Fruit fly (Drosophila melanogaster): ENCODE measurements around the gene Ucp4A.

Ucp4A gene

dm6 chrX:17844623-17845022 lies at the start of gene Ucp4A, which contains the start of gene CG8142:
TSS of gene Ucp4A (plus strand) at chrX:17844949.
TSS of gene CG8142 (minus strand) at chrX:17844704.
- no peak for TF ChIP-seq psq (optimal IDR thresholded peaks at IDR 0.05)
- no peak for TF ChIP-seq EcR (GFP tag; optimal IDR thresholded peaks at IDR 0.05)
- no peak for TF ChIP-seq pan (optimal IDR thresholded peaks at IDR 0.05)
- no peak for TF ChIP-seq CG8478 (optimal IDR thresholded peaks at IDR 0.05)
- no peak for TF ChIP-seq Dll (optimal IDR thresholded peaks at IDR 0.05)
- TF ChIP-seq usp (GFP tag; optimal IDR thresholded peaks at IDR 0.05), result no peak

dm6 chrX:17799070-17799802 lies 45.5 kb upstream of the Ucp4A start:
- TF ChIP-seq usp (GFP tag; optimal IDR thresholded peaks at IDR 0.05) (no peak), EcR (GFP tag; optimal IDR thresholded peaks at IDR 0.05) (no peak), psq (optimal IDR thresholded peaks at IDR 0.05) (no peak), pan (optimal IDR thresholded peaks at IDR 0.05) (no peak), Dll (optimal IDR thresholded peaks at IDR 0.05) (no peak), CG8478 (optimal IDR thresholded peaks at IDR 0.05) (no peak)

- TF ChIP-seq usp (GFP tag; optimal IDR thresholded peaks at IDR 0.05), result no peak
- no peak for TF ChIP-seq EcR (GFP tag; optimal IDR thresholded peaks at IDR 0.05)
- no peak for TF ChIP-seq Dll (optimal IDR thresholded peaks at IDR 0.05)
- no peak for TF ChIP-seq psq (optimal IDR thresholded peaks at IDR 0.05)
- TF ChIP-seq pan (optimal IDR thresholded peaks at IDR 0.05), result no peak
- TF ChIP-seq CG8478 (optimal IDR thresholded peaks at IDR 0.05), result no peak
These were observed 45.0 kb upstream of the Ucp4A start for dm6 chrX:17799803-17800151.

- TF ChIP-seq EcR (GFP tag; optimal IDR thresholded peaks at IDR 0.05) (no peak), psq (optimal IDR thresholded peaks at IDR 0.05) (no peak), Dll (optimal IDR thresholded peaks at IDR 0.05) (no peak)
These were observed 42.2 kb upstream of the Ucp4A start for dm6 chrX:17802353-17803121.

- TF ChIP-seq pan (optimal IDR thresholded peaks at IDR 0.05), result no peak
- TF ChIP-seq Dll (optimal IDR thresholded peaks at IDR 0.05), result no peak
- no peak for TF ChIP-seq psq (optimal IDR thresholded peaks at IDR 0.05)
- no peak for TF ChIP-seq EcR (GFP tag; optimal IDR thresholded peaks at IDR 0.05)
- TF ChIP-seq usp (GFP tag; optimal IDR thresholded peaks at IDR 0.05), result no peak
- TF ChIP-seq CG8478 (optimal IDR thresholded peaks at IDR 0.05), result no peak
These were observed 40.7 kb upstream of the Ucp4A start for dm6 chrX:17804048-17804447.

dm6 chrX:17806335-17806734 lies 38.4 kb upstream of the Ucp4A start:
- TF ChIP-seq CG8478 (optimal IDR thresholded peaks at IDR 0.05) (no peak), usp (GFP tag; optimal IDR thresholded peaks at IDR 0.05) (no peak), EcR (GFP tag; optimal IDR thresholded peaks at IDR 0.05) (no peak), psq (optimal IDR thresholded peaks at IDR 0.05) (no peak)

- TF ChIP-seq Dll (optimal IDR thresholded peaks at IDR 0.05) (no peak), EcR (GFP tag; optimal IDR thresholded peaks at IDR 0.05) (no peak), psq (optimal IDR thresholded peaks at IDR 0.05) (no peak), usp (GFP tag; optimal IDR thresholded peaks at IDR 0.05) (no peak), CG8478 (optimal IDR thresholded peaks at IDR 0.05) (no peak), pan (optimal IDR thresholded peaks at IDR 0.05) (no peak)
These were observed 37.8 kb upstream of the Ucp4A start for dm6 chrX:17806973-17807372.

- TF ChIP-seq Dll (optimal IDR thresholded peaks at IDR 0.05) (no peak), EcR (GFP tag; optimal IDR thresholded peaks at IDR 0.05) (no peak), CG8478 (optimal IDR thresholded peaks at IDR 0.05) (no peak), usp (GFP tag; optimal IDR thresholded peaks at IDR 0.05) (no peak), pan (optimal IDR thresholded peaks at IDR 0.05) (no peak), psq (optimal IDR thresholded peaks at IDR 0.05) (no peak)
These were observed 32.6 kb upstream of the Ucp4A start for dm6 chrX:17812193-17812592.

dm6 chrX:17814783-17815182 lies 30.0 kb upstream of the Ucp4A start:
- no peak for TF ChIP-seq pan (optimal IDR thresholded peaks at IDR 0.05)
- TF ChIP-seq EcR (GFP tag; optimal IDR thresholded peaks at IDR 0.05), result no peak
- TF ChIP-seq usp (GFP tag; optimal IDR thresholded peaks at IDR 0.05), result no peak
- TF ChIP-seq Dll (optimal IDR thresholded peaks at IDR 0.05), result no peak
- TF ChIP-seq CG8478 (optimal IDR thresholded peaks at IDR 0.05), result no peak
- TF ChIP-seq psq (optimal IDR thresholded peaks at IDR 0.05), result no peak

- no peak for TF ChIP-seq EcR (GFP tag; optimal IDR thresholded peaks at IDR 0.05)
- no peak for TF ChIP-seq Dll (optimal IDR thresholded peaks at IDR 0.05)
- TF ChIP-seq pan (optimal IDR thresholded peaks at IDR 0.05), result no peak
- TF ChIP-seq usp (GFP tag; optimal IDR thresholded peaks at IDR 0.05), result no peak
- TF ChIP-seq psq (optimal IDR thresholded peaks at IDR 0.05), result no peak
- TF ChIP-seq CG8478 (optimal IDR thresholded peaks at IDR 0.05), result no peak
These were observed 28.3 kb upstream of the Ucp4A start for dm6 chrX:17816437-17816836.

- no peak for TF ChIP-seq pan (optimal IDR thresholded peaks at IDR 0.05)
- TF ChIP-seq Dll (optimal IDR thresholded peaks at IDR 0.05), result no peak
These were observed 25.1 kb upstream of the Ucp4A start, which contains the start of gene CG12986 for dm6 chrX:17819635-17820139. TSS of gene CG12986 (minus strand) at chrX:17819685.

- no peak for TF ChIP-seq usp (GFP tag; optimal IDR thresholded peaks at IDR 0.05)
- no peak for TF ChIP-seq psq (optimal IDR thresholded peaks at IDR 0.05)
- no peak for TF ChIP-seq pan (optimal IDR thresholded peaks at IDR 0.05)
- no peak for TF ChIP-seq CG8478 (optimal IDR thresholded peaks at IDR 0.05)
These were observed 24.5 kb upstream of the Ucp4A start for dm6 chrX:17820252-17820651.
